Fruit fly (Drosophila melanogaster) whole organism, embryonic: ENCODE data around the gene Hpr1.

Experiments
- Abd-B ChIP-seq: fragments of 200-800 bp; sonication (Bioruptor generic); optimal IDR thresholded peaks from 2 replicates; lab custom pipeline; 2018; ENCODE audit warnings: missing biosample characterization, mild to moderate bottlenecking, missing genetic modification characterization, moderate library complexity
- Blimp-1 ChIP-seq: fragments of 200-800 bp; sonication (Bioruptor generic); optimal IDR thresholded peaks from 3 replicates; lab custom pipeline; 2018; ENCODE audit warnings: missing biosample characterization, missing genetic modification characterization, mild to moderate bottlenecking, moderate library complexity, missing genetic modification reagents
- CG10462 ChIP-seq: fragments of 200-800 bp; sonication (Bioruptor generic); optimal IDR thresholded peaks from 2 replicates; lab custom pipeline; 2016; ENCODE audit warnings: missing biosample characterization, missing genetic modification characterization
- CG10565 ChIP-seq: fragments of 200-800 bp; sonication (Bioruptor generic); optimal IDR thresholded peaks from 3 replicates; lab custom pipeline; 2016; ENCODE audit warnings: missing biosample characterization, mild to moderate bottlenecking, missing genetic modification characterization
- CG10979 ChIP-seq: fragments of 200-800 bp; sonication (Bioruptor generic); optimal IDR thresholded peaks from 2 replicates; lab custom pipeline; 2018; ENCODE audit warnings: missing biosample characterization, mild to moderate bottlenecking, missing genetic modification characterization, moderate library complexity
- CG1233 ChIP-seq: fragments of 200-800 bp; sonication (Bioruptor generic); optimal IDR thresholded peaks from 4 replicates; lab custom pipeline; 2018; ENCODE audit warnings: missing biosample characterization, mild to moderate bottlenecking, missing genetic modification characterization
- CG14014 ChIP-seq: fragments of 200-800 bp; sonication (Bioruptor generic); IDR thresholded peaks from 2 replicates; pipeline ENCODE4 v1.3.6; 2022; ENCODE audit warnings: missing biosample characterization, missing genetic modification characterization
- CG14050 ChIP-seq: fragments of 200-800 bp; sonication (Bioruptor generic); IDR thresholded peaks from 3 replicates; pipeline ENCODE4 v1.3.6; 2022; ENCODE audit warnings: missing biosample characterization, missing genetic modification characterization
- CG1529 ChIP-seq: fragments of 200-800 bp; sonication (Bioruptor generic); optimal IDR thresholded peaks from 3 replicates; lab custom pipeline; 2018; ENCODE audit warnings: missing biosample characterization, missing genetic modification characterization
- CG15601 ChIP-seq: fragments of 200-800 bp; sonication (Bioruptor generic); optimal IDR thresholded peaks from 3 replicates; lab custom pipeline; 2019; ENCODE audit warnings: missing biosample characterization, mild to moderate bottlenecking, missing genetic modification characterization, moderate library complexity
- CG1603 ChIP-seq: fragments of 200-800 bp; sonication (Bioruptor generic); optimal IDR thresholded peaks from 2 replicates; lab custom pipeline; 2019; ENCODE audit warnings: missing biosample characterization, mild to moderate bottlenecking, missing genetic modification characterization, moderate library complexity
- CG16813 ChIP-seq: fragments of 200-800 bp; sonication (Bioruptor generic); IDR thresholded peaks from 3 replicates; pipeline ENCODE4 v1.3.6; 2022; ENCODE audit warnings: missing biosample characterization, missing genetic modification characterization; ENCODE audit not compliant: partially characterized antibody
- CG16863 ChIP-seq: fragments of 200-800 bp; sonication (Bioruptor generic); optimal IDR thresholded peaks from 3 replicates; lab custom pipeline; 2016; ENCODE audit warnings: missing biosample characterization, missing genetic modification characterization
- CG17385 ChIP-seq: fragments of 200-800 bp; sonication (Bioruptor generic); optimal IDR thresholded peaks from 3 replicates; lab custom pipeline; 2018; ENCODE audit warnings: missing biosample characterization, mild to moderate bottlenecking, missing genetic modification characterization
- CG2712 ChIP-seq: fragments of 200-800 bp; optimal IDR thresholded peaks from 3 replicates; lab custom pipeline; 2019; ENCODE audit warnings: missing biosample characterization, mild to moderate bottlenecking, missing genetic modification characterization, moderate library complexity
- CG31224 ChIP-seq: fragments of 200-800 bp; sonication (Bioruptor generic); IDR thresholded peaks from 2 replicates; pipeline ENCODE4 v1.3.6; 2022; ENCODE audit warnings: missing biosample characterization, missing genetic modification characterization
- CG31441 ChIP-seq: fragments of 200-800 bp; sonication (Bioruptor generic); IDR thresholded peaks from 2 replicates; pipeline ENCODE4 v1.3.6; 2022; ENCODE audit warnings: missing biosample characterization, missing genetic modification characterization
- CG4404 ChIP-seq: fragments of 200-800 bp; sonication (Bioruptor generic); IDR thresholded peaks from 2 replicates; pipeline ENCODE4 v1.3.6; 2022; ENCODE audit warnings: missing biosample characterization, missing genetic modification characterization
- CG7556 ChIP-seq: fragments of 200-800 bp; sonication (Bioruptor generic); optimal IDR thresholded peaks from 2 replicates; lab custom pipeline; 2017; ENCODE audit warnings: missing biosample characterization, mild to moderate bottlenecking, missing genetic modification characterization
- CG7839 ChIP-seq: fragments of 200-800 bp; sonication (Bioruptor generic); optimal IDR thresholded peaks from 3 replicates; lab custom pipeline; 2018; ENCODE audit warnings: missing biosample characterization, mild to moderate bottlenecking, missing genetic modification characterization, moderate library complexity
- CG8290 ChIP-seq, 3 experiments: fragments of 200-800 bp; sonication (Bioruptor generic); optimal IDR thresholded peaks; 2 replicates each; lab custom pipeline; 2016 to 2019; ENCODE audit warnings: missing biosample characterization in 3 of 3, missing genetic modification characterization in 3 of 3, mild to moderate bottlenecking in 2 of 3, moderate library complexity in 1 of 3
- CHES-1-like ChIP-seq: fragments of 200-800 bp; sonication (Bioruptor generic); optimal IDR thresholded peaks from 2 replicates; lab custom pipeline; 2016; ENCODE audit warnings: missing biosample characterization, missing genetic modification characterization
- Ets97D ChIP-seq: fragments of 200-800 bp; sonication (Bioruptor generic); optimal IDR thresholded peaks from 3 replicates; lab custom pipeline; 2016; ENCODE audit warnings: missing biosample characterization, missing genetic modification characterization
- Fer2 ChIP-seq: fragments of 200-800 bp; sonication (Bioruptor generic); optimal IDR thresholded peaks from 2 replicates; lab custom pipeline; 2018; ENCODE audit warnings: missing biosample characterization, mild to moderate bottlenecking, missing genetic modification characterization, moderate library complexity
- Fer3 ChIP-seq: fragments of 200-800 bp; sonication (Bioruptor generic); optimal IDR thresholded peaks from 2 replicates; lab custom pipeline; 2018; ENCODE audit warnings: missing biosample characterization, mild to moderate bottlenecking, missing genetic modification characterization, moderate library complexity
- Gug ChIP-seq: fragments of 200-800 bp; sonication (Bioruptor generic); IDR thresholded peaks from 4 replicates; pipeline ENCODE4 v1.3.6; 2022; ENCODE audit warnings: missing biosample characterization, missing genetic modification characterization
- Hr39 ChIP-seq: fragments of >200 bp; optimal IDR thresholded peaks from 2 replicates; lab custom pipeline; 2017
- Mrtf ChIP-seq: fragments of 200-800 bp; sonication (Bioruptor generic); IDR thresholded peaks from 3 replicates; pipeline ENCODE4 v1.3.6; 2022; ENCODE audit warnings: missing biosample characterization, missing genetic modification characterization
- Rfx ChIP-seq: fragments of 200-800 bp; sonication (Bioruptor generic); IDR thresholded peaks from 2 replicates; pipeline ENCODE4 v1.3.6; 2022; ENCODE audit warnings: missing biosample characterization, missing genetic modification characterization
- Scr ChIP-seq: fragments of 200-800 bp; sonication (Bioruptor generic); IDR thresholded peaks from 2 replicates; pipeline ENCODE4 v1.3.6; 2022; ENCODE audit warnings: missing biosample characterization, missing genetic modification characterization; ENCODE audit not compliant: partially characterized antibody
- al ChIP-seq: fragments of 200-800 bp; sonication (Bioruptor generic); IDR thresholded peaks from 2 replicates; pipeline ENCODE4 v1.3.6; 2022; ENCODE audit warnings: missing biosample characterization, missing genetic modification characterization
- aop ChIP-seq: fragments of 200-800 bp; sonication (Bioruptor generic); IDR thresholded peaks from 2 replicates; pipeline ENCODE4 v1.3.6; 2022; ENCODE audit warnings: missing biosample characterization, missing genetic modification characterization
- az2 ChIP-seq: fragments of 200-800 bp; sonication (Bioruptor generic); optimal IDR thresholded peaks from 3 replicates; lab custom pipeline; 2016; ENCODE audit warnings: missing biosample characterization, missing genetic modification characterization
- da ChIP-seq: fragments of 200-800 bp; sonication (Bioruptor generic); optimal IDR thresholded peaks from 2 replicates; lab custom pipeline; 2016; ENCODE audit warnings: missing biosample characterization, missing genetic modification characterization
- emc ChIP-seq: fragments of 200-800 bp; sonication (Bioruptor generic); optimal IDR thresholded peaks from 2 replicates; lab custom pipeline; 2016; ENCODE audit warnings: missing biosample characterization, missing genetic modification characterization
- hb ChIP-seq: fragments of 200-800 bp; sonication (Bioruptor generic); IDR thresholded peaks from 3 replicates; pipeline ENCODE4 v1.3.6; 2022; ENCODE audit warnings: missing biosample characterization, missing genetic modification characterization; ENCODE audit not compliant: partially characterized antibody
- jumu ChIP-seq: fragments of 200-800 bp; sonication (Bioruptor generic); optimal IDR thresholded peaks from 3 replicates; lab custom pipeline; 2016; ENCODE audit warnings: missing biosample characterization, missing genetic modification characterization
- lov ChIP-seq, 2 experiments: fragments of 200-800 bp in 1 of 2; fragments of >200 bp in 1 of 2; sonication (Bioruptor generic) in 1 of 2; IDR thresholded peaks in 1 of 2; optimal IDR thresholded peaks in 1 of 2; 2 replicates in 1 of 2; 3 replicates in 1 of 2; pipeline versions ENCODE4 v1.3.6 to Lab custom; 2017 to 2022; ENCODE audit warnings: missing biosample characterization in 1 of 2, missing genetic modification characterization in 1 of 2
- mld ChIP-seq: fragments of 200-800 bp; sonication (Bioruptor generic); IDR thresholded peaks from 3 replicates; pipeline ENCODE4 v1.3.6; 2022; ENCODE audit warnings: missing biosample characterization, missing genetic modification characterization; ENCODE audit not compliant: partially characterized antibody
- otp ChIP-seq: fragments of 200-800 bp; sonication (Bioruptor generic); IDR thresholded peaks from 3 replicates; pipeline ENCODE4, ENCODE4 v1.3.6; 2022; ENCODE audit warnings: missing biosample characterization, missing genetic modification characterization
- sd ChIP-seq: fragments of 200-800 bp; sonication (Bioruptor generic); optimal IDR thresholded peaks from 3 replicates; lab custom pipeline; 2018; ENCODE audit warnings: missing biosample characterization, mild to moderate bottlenecking, missing genetic modification characterization, moderate library complexity
- tio ChIP-seq: fragments of 200-800 bp; sonication (Bioruptor generic); optimal IDR thresholded peaks from 2 replicates; lab custom pipeline; 2017; ENCODE audit warnings: missing biosample characterization, missing genetic modification characterization, inconsistent platforms
- trh ChIP-seq: fragments of 200-800 bp; sonication (Bioruptor generic); optimal IDR thresholded peaks from 2 replicates; lab custom pipeline; 2016; ENCODE audit warnings: missing biosample characterization, missing genetic modification characterization
- tx ChIP-seq: fragments of 200-800 bp; sonication (Bioruptor generic); optimal IDR thresholded peaks from 2 replicates; lab custom pipeline; 2016; ENCODE audit warnings: missing biosample characterization, missing genetic modification characterization
- vfl ChIP-seq: fragments of 200-800 bp; sonication (Bioruptor generic); optimal IDR thresholded peaks from 2 replicates; lab custom pipeline; 2016; ENCODE audit warnings: missing biosample characterization, missing genetic modification characterization
- wek ChIP-seq: fragments of 200-800 bp; sonication (Bioruptor generic); optimal IDR thresholded peaks from 3 replicates; lab custom pipeline; 2018; ENCODE audit warnings: missing biosample characterization, mild to moderate bottlenecking, missing genetic modification characterization, moderate library complexity
- z ChIP-seq: fragments of 200-800 bp; sonication (Bioruptor generic); IDR thresholded peaks from 3 replicates; pipeline ENCODE4 v1.3.6; 2022; ENCODE audit warnings: missing biosample characterization, missing genetic modification characterization
- zen ChIP-seq: fragments of 200-800 bp; sonication (Bioruptor generic); optimal IDR thresholded peaks from 3 replicates; lab custom pipeline; 2018; ENCODE audit warnings: missing biosample characterization, mild to moderate bottlenecking, missing genetic modification characterization, moderate library complexity

Hpr1 gene

DNA sequence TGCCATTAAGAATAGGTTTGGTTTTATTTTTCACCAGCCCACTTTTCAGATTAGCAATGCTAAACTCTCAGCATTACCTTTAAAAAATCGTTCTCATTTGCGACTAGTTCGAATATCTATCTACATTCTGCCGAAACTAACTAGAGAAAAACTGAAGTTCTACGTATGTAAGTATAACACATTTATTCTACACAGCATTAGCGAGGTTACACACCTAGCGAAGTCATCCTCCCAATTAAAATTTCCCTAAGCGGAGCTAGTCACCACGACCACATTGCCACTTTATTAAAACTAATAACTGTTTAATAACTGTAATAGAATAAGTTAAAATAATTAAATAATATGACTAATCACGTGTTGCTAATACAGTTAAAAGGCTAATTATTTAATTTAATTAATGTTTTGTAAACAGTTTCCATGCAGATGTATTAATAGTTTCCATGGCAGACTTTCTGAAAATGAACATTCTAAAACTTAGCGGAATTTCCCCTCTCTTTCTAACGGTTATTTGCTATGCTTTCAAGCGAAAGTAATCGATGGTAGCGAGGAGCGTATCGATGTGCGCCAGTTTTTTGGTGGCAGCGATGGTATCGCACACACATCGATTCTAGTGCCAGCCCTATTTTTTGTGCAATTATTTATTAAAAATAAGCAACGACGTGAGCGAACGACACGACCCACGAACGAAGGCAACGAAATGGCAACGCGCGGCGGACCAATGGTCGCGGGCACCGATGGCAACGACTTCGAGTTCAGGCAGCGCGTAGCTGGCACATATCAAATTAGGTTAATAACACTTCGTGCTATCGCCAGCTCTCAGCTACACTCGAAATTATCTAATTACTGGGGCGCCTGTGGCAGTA is 42.3 kb downstream of the Hpr1 start, which contains the start of gene jagn (continued):
- peak; percentile 61 for TF ChIP-seq Blimp-1 (GFP tag; lab: Kevin White, UChicago)
- TF ChIP-seq Gug (GFP tag; lab: Robert Waterston, UW), result peak; percentile 93
- no peak for TF ChIP-seq wek (GFP tag; lab: Kevin White, UChicago)
- no peak for TF ChIP-seq sd (tag; lab: Kevin White, UChicago)
- no peak for TF ChIP-seq CG10565
- TF ChIP-seq CG14014, result peak; percentile 55; the same call in 1 of the 2 replicates
- TF ChIP-seq Ets97D, result peak; percentile 97
- peak; percentile 74 for TF ChIP-seq CHES-1-like (GFP tag; lab: Kevin White, UChicago)
- TF ChIP-seq tio (GFP tag; lab: Kevin White, UChicago), result no peak
- TF ChIP-seq CG7556 (GFP tag; lab: Kevin White, UChicago), result peak; percentile 2
- TF ChIP-seq otp (GFP tag; lab: Robert Waterston, UW), result peak; percentile 68; the same call in 2 of the 3 replicates
- peak; percentile 62 for TF ChIP-seq Fer3 (tag; lab: Kevin White, UChicago)
- peak; percentile 59 for TF ChIP-seq CG1233 (GFP tag; lab: Kevin White, UChicago)
- peak; percentile 54 for TF ChIP-seq CG2712 (tag; lab: Kevin White, UChicago)
- TF ChIP-seq CG31224 (GFP tag; lab: Robert Waterston, UW), result no peak
- TF ChIP-seq da (GFP tag; lab: Kevin White, UChicago), result peak; percentile 14
- no peak; the same call in 2 of the 3 replicates for TF ChIP-seq CG14050 (GFP tag; lab: Robert Waterston, UW)
- peak; percentile 61 for TF ChIP-seq al (GFP tag; lab: Robert Waterston, UW)
- peak; percentile 99 for TF ChIP-seq mld (GFP tag; lab: Robert Waterston, UW)
- peak; percentile 66 for TF ChIP-seq Abd-B (GFP tag; lab: Kevin White, UChicago)
- TF ChIP-seq CG1603 (tag; lab: Kevin White, UChicago), result peak; percentile 77
- no peak for TF ChIP-seq lov (optimal IDR thresholded peaks at IDR 0.05; lab: Kevin White, UChicago)
- 0 out of 3 replicates have a peak, but pooled peaks have one; percentile 31 for TF ChIP-seq lov (GFP tag; IDR thresholded peaks at IDR 0.05; lab: Robert Waterston, UW)
- TF ChIP-seq CG1529 (GFP tag; lab: Kevin White, UChicago), result no peak
- TF ChIP-seq jumu (GFP tag; lab: Kevin White, UChicago), result peak; percentile 50
- no peak for TF ChIP-seq z (GFP tag; lab: Robert Waterston, UW)
- TF ChIP-seq Mrtf (GFP tag; lab: Robert Waterston, UW), result peak; percentile 68; the same call in 2 of the 3 replicates
- TF ChIP-seq CG16863 (GFP tag; lab: Kevin White, UChicago), result peak; percentile 45
- TF ChIP-seq CG7839 (tag; lab: Kevin White, UChicago), result peak; percentile 52
- TF ChIP-seq CG8290 (GFP tag; optimal IDR thresholded peaks at IDR 0.05; lab: Kevin White, UChicago), result peak; percentile 53
- peak in 1 of 2 experiments; percentile 75 for TF ChIP-seq CG8290 (tag; optimal IDR thresholded peaks at IDR 0.05; lab: Kevin White, UChicago)
- TF ChIP-seq CG31441 (GFP tag; lab: Robert Waterston, UW), result peak; percentile 65
- peak; percentile 42 for TF ChIP-seq zen
- peak; percentile 24 for TF ChIP-seq emc
- TF ChIP-seq CG17385 (GFP tag; lab: Kevin White, UChicago), result peak; percentile 61
- TF ChIP-seq hb, result peak; percentile 100
- peak; percentile 48 for TF ChIP-seq tx (GFP tag; lab: Kevin White, UChicago)
- peak; percentile 90 for TF ChIP-seq Rfx (GFP tag; lab: Robert Waterston, UW)
- TF ChIP-seq az2 (GFP tag; lab: Kevin White, UChicago), result peak; percentile 51
- no peak for TF ChIP-seq aop (GFP tag; lab: Robert Waterston, UW)
- peak; percentile 28; the same call in 1 of the 2 replicates for TF ChIP-seq CG4404 (GFP tag; lab: Robert Waterston, UW)
- no peak for TF ChIP-seq trh (GFP tag; lab: Kevin White, UChicago)
- TF ChIP-seq CG15601 (tag; lab: Kevin White, UChicago), result peak; percentile 53
- no peak for TF ChIP-seq Hr39 (lab: Kevin White, UChicago)
- no peak for TF ChIP-seq Fer2 (tag; lab: Kevin White, UChicago)
- TF ChIP-seq CG16813 (GFP tag; lab: Robert Waterston, UW), result peak; percentile 100
- TF ChIP-seq CG10979, result peak; percentile 31
- peak; percentile 39 for TF ChIP-seq vfl (GFP tag; lab: Kevin White, UChicago)
- TF ChIP-seq CG10462 (GFP tag; lab: Kevin White, UChicago), result peak; percentile 62
- TF ChIP-seq Scr (GFP tag; lab: Robert Waterston, UW), result peak; percentile 99
